Fruit fly (Drosophila melanogaster): ENCODE measurements around the gene CG14694.

CG14694 gene

dm6 chr3R:10870561-10870960, 10.9 kb upstream of the CG14694 start:
- TF ChIP-seq D1 (tag; optimal IDR thresholded peaks at IDR 0.05) (no peak), EcR (GFP tag; optimal IDR thresholded peaks at IDR 0.05) (peak; percentile 12)

- TF ChIP-seq CG17806 (tag; optimal IDR thresholded peaks at IDR 0.05) (no peak), CG32121 (GFP tag; IDR thresholded peaks at IDR 0.05) (0 out of 2 replicates have a peak, but pooled peaks have one; percentile 9)
Observed at dm6 chr3R:10868427-10868962, 8.9 kb upstream of the CG14694 start, which contains the start of the genes SelR and Tsp86D. Gene SelR, minus strand, starts transcription at chr3R:10868642. Gene Tsp86D, plus strand, starts transcription at chr3R:10868708.

DNA sequence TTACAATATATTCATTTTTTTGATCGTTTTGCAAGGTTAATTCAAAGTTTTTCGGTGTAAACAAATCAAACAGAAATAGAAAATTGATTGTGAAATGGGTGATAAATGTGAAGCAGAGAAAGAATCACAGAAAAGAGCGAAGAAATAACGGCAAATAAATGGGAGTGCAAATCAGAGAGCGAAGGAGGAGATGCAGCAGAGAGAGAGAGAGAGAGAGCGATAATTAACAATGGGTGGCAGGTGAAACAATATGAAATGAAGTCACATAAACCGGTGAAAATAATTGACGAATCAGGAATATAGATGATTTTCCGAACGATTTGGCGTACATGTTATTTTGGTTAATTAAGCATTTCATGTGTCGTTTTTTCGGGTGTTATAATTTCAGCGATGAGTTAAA, 4.3 kb upstream of the CG14694 start:
- no peak for TF ChIP-seq D1 (tag; optimal IDR thresholded peaks at IDR 0.05)

DNA sequence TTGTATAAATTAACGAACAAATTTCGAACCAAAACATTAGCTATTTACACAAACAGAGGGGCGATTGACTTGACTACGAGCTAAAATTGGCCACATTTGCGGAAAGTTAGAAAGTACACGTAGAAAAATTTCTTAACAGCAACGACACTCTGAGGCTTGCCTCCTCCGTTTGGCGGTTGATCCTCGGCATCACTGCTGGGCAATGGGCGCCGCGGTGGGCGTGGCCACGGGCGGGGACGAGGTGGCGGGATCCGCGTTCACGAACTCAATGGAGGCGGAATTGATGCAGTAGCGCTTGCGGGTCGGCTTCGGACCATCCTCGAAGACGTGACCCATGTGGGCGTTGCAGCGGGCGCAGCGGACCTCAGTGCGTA, 3.8 kb upstream of the CG14694 start:
- 0 out of 3 replicates have a peak, but pooled peaks have one; percentile 27 for TF ChIP-seq fd96Ca (GFP tag; IDR thresholded peaks at IDR 0.05)
- no peak for TF ChIP-seq EcR (GFP tag; optimal IDR thresholded peaks at IDR 0.05)

dm6 chr3R:10862773-10863445, 3.3 kb upstream of the CG14694 start, which contains the start of gene CG6574:
Gene CG6574, minus strand, starts transcription at chr3R:10862988.
- TF ChIP-seq Ets98B (GFP tag; IDR thresholded peaks at IDR 0.05) (peak; percentile 36; the same call in 1 of the 2 replicates), CG17806 (tag; optimal IDR thresholded peaks at IDR 0.05) (peak; percentile 26), CG13204 (GFP tag; optimal IDR thresholded peaks at IDR 0.05) (no peak), Snoo (tag; optimal IDR thresholded peaks at IDR 0.05) (no peak), CG15710 (tag; optimal IDR thresholded peaks at IDR 0.05) (no peak), EcR (GFP tag; optimal IDR thresholded peaks at IDR 0.05) (no peak), CG4496 (GFP tag; IDR thresholded peaks at IDR 0.05) (no peak), D1 (tag; optimal IDR thresholded peaks at IDR 0.05) (no peak), CG8159 (tag; optimal IDR thresholded peaks at IDR 0.05) (no peak), CG34367 (tag; optimal IDR thresholded peaks at IDR 0.05) (peak; percentile 4), CG9948 (tag; optimal IDR thresholded peaks at IDR 0.05) (peak; percentile 15), Pif1B (GFP tag; optimal IDR thresholded peaks at IDR 0.05) (no peak), CG12605 (GFP tag; IDR thresholded peaks at IDR 0.05) (peak; percentile 46; the same call in 1 of the 2 replicates), CG10348 (GFP tag; IDR thresholded peaks at IDR 0.05) (no peak), gl (tag; optimal IDR thresholded peaks at IDR 0.05) (no peak), CG14655 (GFP tag; optimal IDR thresholded peaks at IDR 0.05) (no peak), CG8301 (tag; optimal IDR thresholded peaks at IDR 0.05) (peak; percentile 45), rn (GFP tag; IDR thresholded peaks at IDR 0.05) (no peak), Pif1A (GFP tag; optimal IDR thresholded peaks at IDR 0.05) (no peak), CG32121 (GFP tag; IDR thresholded peaks at IDR 0.05) (peak; percentile 42; the same call in 1 of the 2 replicates), fd96Ca (GFP tag; IDR thresholded peaks at IDR 0.05) (peak; percentile 36; the same call in 1 of the 3 replicates)

- no peak for TF ChIP-seq Ets98B (GFP tag; IDR thresholded peaks at IDR 0.05)
- TF ChIP-seq EcR (GFP tag; optimal IDR thresholded peaks at IDR 0.05): no peak
- TF ChIP-seq CG15710 (tag; optimal IDR thresholded peaks at IDR 0.05): no peak
- no peak for TF ChIP-seq CG9948 (tag; optimal IDR thresholded peaks at IDR 0.05)
- TF ChIP-seq CG17806 (tag; optimal IDR thresholded peaks at IDR 0.05): no peak
- TF ChIP-seq CG34367 (tag; optimal IDR thresholded peaks at IDR 0.05): no peak
Observed at dm6 chr3R:10856618-10857017, 3.0 kb downstream of the CG14694 start, which contains the start of gene CG4570. Gene CG4570, plus strand, starts transcription at chr3R:10856807.

- TF ChIP-seq CG12605 (GFP tag; IDR thresholded peaks at IDR 0.05): no peak
- no peak for TF ChIP-seq D1 (tag; optimal IDR thresholded peaks at IDR 0.05)
- TF ChIP-seq CG4496 (GFP tag; IDR thresholded peaks at IDR 0.05): 0 out of 3 replicates have a peak, but pooled peaks have one; percentile 35
- TF ChIP-seq rn (GFP tag; IDR thresholded peaks at IDR 0.05): no peak
- TF ChIP-seq EcR (GFP tag; optimal IDR thresholded peaks at IDR 0.05): peak; percentile 32
Observed at dm6 chr3R:10854243-10854874, 5.3 kb downstream of the CG14694 start, which contains the start of the genes CG6567 and CG4511. Gene CG6567, minus strand, starts transcription at chr3R:10854451. Gene CG4511, plus strand, starts transcription at chr3R:10854501.

All from whole organism, pupa.